Worm (Caenorhabditis elegans) whole organism, midembryonic: Measurements from ENCODE around the gene H03G16.7.

Experiments
- T22C8.4 ChIP-seq: fragments of 200-800 bp; sonication (Bioruptor generic); IDR thresholded peaks from 2 replicates; pipeline ENCODE4 v1.3.6; 2022; ENCODE audit warnings: missing genetic modification characterization, missing compliant biosample characterization
- cog-1 ChIP-seq: sonication (generic microtip); optimal IDR thresholded peaks from 2 replicates; lab custom pipeline; 2016; ENCODE audit warnings: missing genetic modification characterization, missing compliant biosample characterization
- flt-1 ChIP-seq: fragments of 200-800 bp; sonication (Bioruptor generic); IDR thresholded peaks from 2 replicates; pipeline ENCODE4 v1.3.6; 2022; ENCODE audit warnings: missing genetic modification characterization, missing compliant biosample characterization
- klf-2 ChIP-seq: fragments of 200-800 bp; sonication (Bioruptor generic); conservative IDR thresholded peaks from 2 replicates; pipeline ENCODE4 v1.3.6; 2022; ENCODE audit warnings: missing genetic modification reagents, missing genetic modification characterization, missing compliant biosample characterization
- med-1 ChIP-seq: sonication (generic microtip); optimal IDR thresholded peaks from 2 replicates; lab custom pipeline; 2017; ENCODE audit warnings: missing genetic modification characterization, mild to moderate bottlenecking, missing compliant biosample characterization, antibody characterized with exemption, missing genetic modification reagents; ENCODE audit not compliant: insufficient read depth
- ref-1 ChIP-seq: fragments of 200-800 bp; sonication (Bioruptor generic); conservative IDR thresholded peaks from 2 replicates; pipeline ENCODE4 v1.3.6; 2022; ENCODE audit warnings: missing genetic modification reagents, missing genetic modification characterization, missing compliant biosample characterization
- tab-1 ChIP-seq: fragments of 200-800 bp; sonication (Bioruptor generic); IDR thresholded peaks from 2 replicates; pipeline ENCODE4 v1.3.6; 2022; ENCODE audit warnings: missing genetic modification characterization, missing compliant biosample characterization
- ztf-23 ChIP-seq: fragments of 200-800 bp; sonication (Bioruptor generic); IDR thresholded peaks from 2 replicates; pipeline ENCODE4 v1.3.6; 2022; ENCODE audit warnings: missing genetic modification reagents, missing genetic modification characterization, missing compliant biosample characterization
- ztf-29 ChIP-seq: fragments of 200-800 bp; sonication (Bioruptor generic); IDR thresholded peaks from 2 replicates; pipeline ENCODE4 v1.3.6; 2022; ENCODE audit warnings: missing genetic modification reagents, missing genetic modification characterization, missing compliant biosample characterization

Gene H03G16.7

DNA sequence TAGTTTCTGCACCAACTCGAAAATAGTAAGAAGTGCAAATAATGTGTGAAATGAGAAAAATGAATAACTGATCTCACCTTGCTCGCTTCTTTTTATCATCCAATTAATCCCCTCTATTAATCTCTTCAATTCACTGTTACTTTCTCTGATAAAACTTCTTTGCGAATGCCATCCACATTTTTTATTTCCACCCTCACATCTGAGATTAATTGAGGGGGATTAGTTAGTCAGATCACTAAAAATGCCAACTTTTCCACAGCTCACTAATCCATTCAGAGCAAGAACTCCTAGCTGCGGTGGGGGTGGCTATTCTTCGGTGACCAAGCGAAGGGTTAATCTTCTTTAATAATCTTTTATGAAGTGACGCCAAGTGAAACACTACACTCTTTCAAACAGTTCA is 21.0 kb downstream of the H03G16.7 start, which contains the start of gene dsc-1:
Gene dsc-1 (minus strand): TSS at position 46 of the 400 bp plus-strand sequence.
- TF ChIP-seq T22C8.4 (GFP tag; lab: Robert Waterston, UW): no peak
- TF ChIP-seq flt-1 (GFP tag; lab: Robert Waterston, UW): no peak
- no peak for TF ChIP-seq cog-1 (tag; lab: Kevin White, UChicago)
- no peak for TF ChIP-seq ztf-23 (GFP tag; lab: Robert Waterston, UW)

DNA sequence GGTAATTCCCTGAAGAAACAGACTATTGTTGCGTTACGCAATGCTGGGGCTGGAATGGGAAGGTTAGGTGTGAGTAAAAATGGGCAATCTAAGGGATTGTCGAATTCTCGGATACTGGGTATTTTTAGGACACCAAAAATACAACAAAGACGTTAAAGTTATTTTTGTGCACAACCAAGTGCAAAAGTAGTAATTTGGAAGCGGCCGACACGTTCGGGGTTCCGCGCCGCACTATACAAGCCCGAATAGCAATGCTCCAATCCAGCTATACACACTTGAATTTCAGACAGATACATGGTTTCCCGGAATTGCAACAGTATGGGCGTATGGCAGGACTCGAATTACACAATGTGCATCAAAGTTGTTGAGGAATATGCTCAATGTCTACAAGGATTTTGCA is 27.8 kb downstream of the H03G16.7 start:
- TF ChIP-seq klf-2 (no peak), med-1 (GFP tag; lab: Kevin White, UChicago) (no peak)

DNA sequence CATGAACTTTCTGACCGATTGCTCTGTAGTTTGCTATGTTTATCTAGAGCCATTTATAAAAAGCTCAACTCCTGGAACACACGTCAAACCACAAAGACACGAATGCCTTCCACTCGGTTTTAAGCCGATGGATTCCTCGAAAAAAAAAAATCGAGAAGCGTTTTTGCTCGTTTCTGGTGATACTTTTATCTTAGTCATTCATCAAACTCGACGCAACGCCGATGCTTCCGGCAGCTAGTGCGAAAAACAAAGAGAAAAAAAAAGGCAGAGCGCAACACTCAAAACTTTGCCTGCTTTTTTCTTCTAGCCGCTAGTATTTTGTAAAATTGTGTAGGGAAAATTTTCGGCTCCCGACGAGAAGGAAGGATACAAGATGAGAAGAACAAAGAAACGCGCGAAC is 28.2 kb downstream of the H03G16.7 start:
- TF ChIP-seq ztf-23 (GFP tag; lab: Robert Waterston, UW) (no peak), ref-1 (GFP tag; lab: Robert Waterston, UW) (no peak), cog-1 (tag; lab: Kevin White, UChicago) (no peak), klf-2 (no peak)

DNA sequence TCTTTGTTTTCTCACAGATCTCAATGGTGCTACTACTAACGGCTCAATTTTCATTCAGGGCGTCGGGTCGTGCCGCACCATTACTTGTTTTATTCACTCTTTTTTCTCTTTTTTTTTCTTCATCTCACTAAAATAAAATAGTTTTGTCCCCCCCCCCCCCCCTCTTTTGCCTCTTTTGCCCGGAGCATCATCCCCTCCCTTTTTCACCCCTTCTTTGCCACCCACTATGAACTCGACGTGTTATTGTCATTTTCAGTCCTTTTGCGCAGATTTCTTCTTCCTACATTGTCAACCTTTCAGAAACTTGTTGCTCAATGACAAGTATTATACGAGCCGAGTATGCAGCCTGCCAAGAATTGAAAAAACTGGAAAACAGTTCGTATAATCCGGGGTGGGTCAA is 29.8 kb downstream of the H03G16.7 start, which contains the start of gene seb-3:
Gene seb-3 (plus strand): TSS at position 301 of the 400 bp plus-strand sequence.
- TF ChIP-seq tab-1 (GFP tag; lab: Robert Waterston, UW) (no peak), ztf-23 (GFP tag; lab: Robert Waterston, UW) (no peak), flt-1 (GFP tag; lab: Robert Waterston, UW) (no peak), ref-1 (GFP tag; lab: Robert Waterston, UW) (no peak), cog-1 (tag; lab: Kevin White, UChicago) (no peak), klf-2 (no peak), T22C8.4 (GFP tag; lab: Robert Waterston, UW) (no peak), ztf-29 (GFP tag; lab: Robert Waterston, UW) (no peak), med-1 (GFP tag; lab: Kevin White, UChicago) (no peak)

DNA sequence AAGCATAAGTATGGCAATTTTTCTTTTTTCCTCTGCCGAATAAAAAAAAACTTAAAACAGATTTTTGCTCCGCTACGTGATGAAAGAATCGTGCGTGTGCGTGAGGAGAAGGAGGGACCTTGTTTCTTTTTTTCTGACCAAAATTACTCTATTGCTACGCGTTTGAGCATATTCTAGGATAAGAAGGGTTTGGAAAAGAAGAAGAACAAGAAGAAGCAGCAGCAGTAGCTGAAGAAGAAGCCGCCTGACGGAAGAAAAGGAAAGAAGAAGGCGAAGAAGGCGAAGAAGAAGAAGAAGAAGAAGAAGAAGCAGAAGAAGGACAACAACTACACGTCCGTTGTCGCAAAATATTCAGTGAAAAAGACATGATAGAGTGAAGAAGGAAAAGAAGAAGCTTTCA is 39.7 kb downstream of the H03G16.7 start:
- TF ChIP-seq T22C8.4 (GFP tag; lab: Robert Waterston, UW): no peak
- no peak for TF ChIP-seq tab-1 (GFP tag; lab: Robert Waterston, UW)
- no peak for TF ChIP-seq med-1 (GFP tag; lab: Kevin White, UChicago)
- no peak for TF ChIP-seq klf-2
- no peak for TF ChIP-seq ztf-23 (GFP tag; lab: Robert Waterston, UW)
- TF ChIP-seq flt-1 (GFP tag; lab: Robert Waterston, UW): no peak
- TF ChIP-seq ref-1 (GFP tag; lab: Robert Waterston, UW): no peak
- no peak for TF ChIP-seq ztf-29 (GFP tag; lab: Robert Waterston, UW)
- no peak for TF ChIP-seq cog-1 (tag; lab: Kevin White, UChicago)

DNA sequence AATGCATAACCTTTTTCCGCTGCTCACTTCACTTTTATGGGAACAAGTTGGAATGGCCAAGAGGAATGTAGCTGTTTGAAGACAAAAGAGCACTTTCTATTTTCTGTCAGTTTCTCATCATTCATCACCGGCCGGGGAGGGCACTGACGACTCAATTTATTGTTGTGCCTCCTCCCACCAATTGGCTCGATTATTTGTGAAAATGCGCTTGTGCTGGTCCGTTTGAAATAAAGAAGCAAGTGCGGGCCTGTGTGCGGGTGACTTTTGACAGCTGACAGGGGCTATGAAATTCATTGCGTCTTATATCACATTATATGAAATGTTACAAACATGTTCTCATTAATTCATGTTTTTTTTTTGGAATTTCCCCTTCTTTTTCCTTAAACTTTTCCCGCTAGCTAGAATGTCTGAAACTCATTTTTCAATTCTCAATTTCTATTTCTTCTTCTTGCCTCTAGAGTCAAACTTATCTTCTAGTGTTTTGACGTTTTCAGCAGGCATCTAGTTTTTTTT is 41.8 kb downstream of the H03G16.7 start:
- TF ChIP-seq med-1 (GFP tag; lab: Kevin White, UChicago) (no peak), ztf-23 (GFP tag; lab: Robert Waterston, UW) (no peak), klf-2 (no peak), ref-1 (GFP tag; lab: Robert Waterston, UW) (no peak), T22C8.4 (GFP tag; lab: Robert Waterston, UW) (no peak), cog-1 (tag; lab: Kevin White, UChicago) (no peak), tab-1 (GFP tag; lab: Robert Waterston, UW) (no peak), ztf-29 (GFP tag; lab: Robert Waterston, UW) (no peak), flt-1 (GFP tag; lab: Robert Waterston, UW) (no peak)

DNA sequence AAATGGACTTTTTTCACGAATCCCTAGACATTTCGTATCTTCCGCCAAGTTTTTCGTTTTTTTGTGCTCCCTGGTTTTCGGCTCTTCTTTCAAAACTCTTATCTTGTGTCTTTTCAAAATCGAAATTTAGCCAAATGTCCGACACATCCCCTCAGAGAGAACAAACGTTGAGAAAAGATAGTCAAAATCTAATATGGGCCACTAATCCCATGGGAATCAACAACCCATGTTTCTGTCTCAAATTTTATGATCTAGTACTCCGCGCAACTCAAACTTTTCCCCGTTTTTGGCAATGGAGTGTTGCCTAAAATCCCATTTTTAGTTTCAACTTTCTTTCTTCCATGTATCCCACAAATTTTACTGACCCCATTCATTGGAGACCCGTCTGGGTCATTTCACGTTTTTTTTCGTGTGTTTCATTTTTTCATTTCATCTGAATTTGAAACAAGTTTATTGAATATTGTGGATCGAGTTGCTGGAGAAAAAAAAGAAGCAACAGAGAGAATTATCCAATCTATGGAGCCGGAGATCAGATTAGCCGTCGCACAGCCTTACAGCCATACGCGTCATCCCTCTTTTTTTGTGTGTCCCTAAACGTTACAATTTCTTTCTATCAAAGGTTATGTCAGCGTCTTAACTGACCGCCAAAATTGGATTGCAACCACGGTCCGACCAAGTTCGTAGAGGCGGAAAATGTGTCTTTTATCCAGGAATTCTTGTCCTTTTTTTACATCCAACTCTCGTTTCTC is 44.1 kb downstream of the H03G16.7 start:
- TF ChIP-seq cog-1 (tag; lab: Kevin White, UChicago) (no peak), klf-2 (no peak), T22C8.4 (GFP tag; lab: Robert Waterston, UW) (no peak), med-1 (GFP tag; lab: Kevin White, UChicago) (no peak), ztf-23 (GFP tag; lab: Robert Waterston, UW) (no peak), flt-1 (GFP tag; lab: Robert Waterston, UW) (no peak)

DNA sequence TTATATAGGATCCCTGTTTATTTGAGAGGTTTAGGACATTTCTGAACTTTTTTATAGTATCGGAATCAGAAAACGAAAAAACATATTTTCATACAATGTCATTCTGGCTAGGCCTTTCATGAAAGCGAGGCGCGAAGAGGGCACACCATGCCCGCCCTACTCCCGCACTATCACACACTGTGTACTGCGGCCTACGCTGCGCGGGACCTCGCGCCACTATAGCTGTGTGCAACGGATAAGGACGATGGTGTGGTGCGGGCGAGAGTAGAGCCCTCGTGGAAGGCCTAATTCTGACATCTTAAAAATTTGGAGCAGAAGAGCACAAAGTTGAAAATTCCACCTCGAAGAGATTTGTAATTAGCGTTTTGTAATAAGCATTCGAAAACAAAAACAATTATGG is 44.9 kb downstream of the H03G16.7 start:
- TF ChIP-seq T22C8.4 (GFP tag; lab: Robert Waterston, UW) (no peak), klf-2 (no peak), ztf-29 (GFP tag; lab: Robert Waterston, UW) (no peak), med-1 (GFP tag; lab: Kevin White, UChicago) (no peak), flt-1 (GFP tag; lab: Robert Waterston, UW) (no peak), ztf-23 (GFP tag; lab: Robert Waterston, UW) (no peak), ref-1 (GFP tag; lab: Robert Waterston, UW) (no peak), tab-1 (GFP tag; lab: Robert Waterston, UW) (no peak), cog-1 (tag; lab: Kevin White, UChicago) (no peak)

DNA sequence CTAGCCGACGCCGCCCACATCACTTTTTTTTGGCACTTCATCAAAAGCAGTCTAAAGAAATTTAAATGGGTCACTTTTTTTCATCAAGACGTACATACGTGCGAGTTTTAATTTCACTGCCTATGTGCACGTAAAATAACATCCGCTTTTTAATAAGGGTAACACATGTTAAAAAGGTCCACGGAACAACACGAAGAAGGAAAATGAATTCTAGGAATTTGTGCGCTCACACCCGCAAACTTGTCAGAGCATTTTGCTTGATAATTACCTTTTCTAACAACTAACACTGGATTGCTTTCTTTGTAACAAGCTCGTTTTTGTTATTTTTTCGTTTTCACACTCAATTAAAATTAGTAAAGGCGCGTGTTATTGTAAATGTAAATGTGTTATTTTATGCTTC is 47.1 kb downstream of the H03G16.7 start:
- no peak for TF ChIP-seq ztf-23 (GFP tag; lab: Robert Waterston, UW)
- no peak for TF ChIP-seq med-1 (GFP tag; lab: Kevin White, UChicago)
- no peak for TF ChIP-seq ref-1 (GFP tag; lab: Robert Waterston, UW)
- TF ChIP-seq T22C8.4 (GFP tag; lab: Robert Waterston, UW): no peak
- no peak for TF ChIP-seq klf-2
- no peak for TF ChIP-seq flt-1 (GFP tag; lab: Robert Waterston, UW)
- TF ChIP-seq ztf-29 (GFP tag; lab: Robert Waterston, UW): no peak
- TF ChIP-seq tab-1 (GFP tag; lab: Robert Waterston, UW): no peak
- TF ChIP-seq cog-1 (tag; lab: Kevin White, UChicago): no peak
